Fruit fly (Drosophila melanogaster): ENCODE data around the gene otu.

otu gene

DNA sequence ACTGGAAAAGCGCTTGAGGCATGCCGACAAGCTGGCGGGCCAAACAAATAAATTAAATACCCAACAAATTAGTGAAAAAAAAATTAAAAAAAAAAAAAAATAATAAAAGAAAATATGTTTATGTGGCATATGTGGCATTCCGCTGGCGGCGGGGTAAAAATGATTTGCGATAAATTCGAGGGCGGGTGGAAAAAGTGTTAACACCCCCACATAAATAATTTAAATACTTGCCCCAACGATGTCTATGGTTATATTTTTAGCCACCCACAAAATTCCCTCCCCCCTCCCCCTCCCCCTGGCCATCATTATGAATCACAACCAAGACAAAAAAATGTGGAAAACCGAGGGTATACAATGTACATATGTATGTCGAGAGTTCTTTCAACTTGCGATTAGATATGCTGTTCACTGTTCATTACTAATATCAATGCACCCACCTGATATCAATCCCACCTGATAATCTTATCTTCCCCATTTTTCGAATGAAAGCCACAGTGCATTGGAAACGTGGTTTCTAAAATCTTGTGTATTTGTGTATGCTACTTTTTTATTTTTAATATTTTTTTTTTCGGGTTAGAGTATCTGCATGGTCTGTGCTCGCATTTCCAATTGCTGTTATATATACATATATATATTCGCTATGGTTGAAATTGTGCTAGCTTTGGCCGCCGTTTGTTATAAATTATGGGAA is 39.0 kb downstream of the otu start (continued):
- TF ChIP-seq bcd (GFP tag; optimal IDR thresholded peaks at IDR 0.05) (no peak), CG9437 (GFP tag; optimal IDR thresholded peaks at IDR 0.05) (no peak), row (GFP tag; IDR thresholded peaks at IDR 0.05) (peak; percentile 48; the same call in 2 of the 3 replicates), Hr39 (optimal IDR thresholded peaks at IDR 0.05) (no peak), Doc2 (GFP tag; IDR thresholded peaks at IDR 0.05) (no peak), fd3F (GFP tag; optimal IDR thresholded peaks at IDR 0.05) (no peak), danr (GFP tag; IDR thresholded peaks at IDR 0.05) (no peak), CG10462 (GFP tag; optimal IDR thresholded peaks at IDR 0.05) (no peak), HLHmδ (GFP tag; optimal IDR thresholded peaks at IDR 0.05) (no peak), CG43689 (GFP tag; IDR thresholded peaks at IDR 0.05) (no peak), Nf-YB (GFP tag; optimal IDR thresholded peaks at IDR 0.05) (no peak), CG6791 (GFP tag; IDR thresholded peaks at IDR 0.05; ENCODE audit: partially characterized antibody) (no peak), ewg (GFP tag; optimal IDR thresholded peaks at IDR 0.05) (no peak), Hey (tag; optimal IDR thresholded peaks at IDR 0.05) (no peak), Hr78 (GFP tag; optimal IDR thresholded peaks at IDR 0.05) (no peak), CG8388 (GFP tag; optimal IDR thresholded peaks at IDR 0.05) (no peak), CG10366 (GFP tag; IDR thresholded peaks at IDR 0.05) (no peak), da (GFP tag; optimal IDR thresholded peaks at IDR 0.05) (no peak), CG4424 (GFP tag; optimal IDR thresholded peaks at IDR 0.05) (no peak), Myb (GFP tag; optimal IDR thresholded peaks at IDR 0.05) (no peak), CG4328 (GFP tag; optimal IDR thresholded peaks at IDR 0.05) (no peak), H15 (GFP tag; IDR thresholded peaks at IDR 0.05) (no peak), grau (tag; optimal IDR thresholded peaks at IDR 0.05) (no peak), CG14860 (GFP tag; IDR thresholded peaks at IDR 0.05; ENCODE audit: partially characterized antibody) (no peak), cwo (GFP tag; optimal IDR thresholded peaks at IDR 0.05) (no peak), Doc3 (GFP tag; IDR thresholded peaks at IDR 0.05; ENCODE audit: partially characterized antibody) (no peak), Ssrp (tag; optimal IDR thresholded peaks at IDR 0.05) (no peak), sqz (GFP tag; optimal IDR thresholded peaks at IDR 0.05) (no peak), az2 (GFP tag; optimal IDR thresholded peaks at IDR 0.05) (no peak), CG15601 (tag; optimal IDR thresholded peaks at IDR 0.05) (no peak), gro (GFP tag; optimal IDR thresholded peaks at IDR 0.05) (no peak), Ets65A (GFP tag) (no peak), sens-2 (GFP tag; IDR thresholded peaks at IDR 0.05) (no peak), CG12155 (GFP tag; optimal IDR thresholded peaks at IDR 0.05) (no peak), psq (GFP tag; optimal IDR thresholded peaks at IDR 0.05) (no peak), CG9727 (GFP tag; optimal IDR thresholded peaks at IDR 0.05) (no peak), CG6683 (GFP tag; optimal IDR thresholded peaks at IDR 0.05) (no peak), Max (GFP tag; optimal IDR thresholded peaks at IDR 0.05) (no peak), lab (GFP tag; optimal IDR thresholded peaks at IDR 0.05) (peak; percentile 8), BEAF-32 (GFP tag; optimal IDR thresholded peaks at IDR 0.05) (no peak), knrl (GFP tag; IDR thresholded peaks at IDR 0.05; ENCODE audit: partially characterized antibody) (no peak), trem (tag; optimal IDR thresholded peaks at IDR 0.05) (no peak), CG8290 (GFP tag; optimal IDR thresholded peaks at IDR 0.05) (no peak), CG8290 (tag; optimal IDR thresholded peaks at IDR 0.05) (no peak), crol (GFP tag; IDR thresholded peaks at IDR 0.05) (peak; percentile 73), CG11093 (GFP tag; IDR thresholded peaks at IDR 0.05) (no peak), Eip74EF (GFP tag; optimal IDR thresholded peaks at IDR 0.05) (no peak), nmo (GFP tag; optimal IDR thresholded peaks at IDR 0.05) (no peak), CG2116 (GFP tag; optimal IDR thresholded peaks at IDR 0.05) (no peak), CG16863 (GFP tag; optimal IDR thresholded peaks at IDR 0.05) (no peak)
